Worm (Caenorhabditis elegans): Measurements from ENCODE around the gene irld-1.
A peak's percentile ranks its signal among the peaks of the same experiment; 100 is the strongest.

The irld-1 gene

ce11 chrV:4359127-4359526, 22.6 kb downstream of the irld-1 start:
- TF ChIP-seq mxl-1 (tag; optimal IDR thresholded peaks at IDR 0.05) (no peak), sptf-2 (GFP tag; optimal IDR thresholded peaks at IDR 0.05) (no peak), ceh-79 (tag; optimal IDR thresholded peaks at IDR 0.05) (no peak), Y67H2A.10 (GFP tag; conservative IDR thresholded peaks at IDR 0.05) (no peak), madf-3 (GFP tag; IDR thresholded peaks at IDR 0.05) (no peak), nfya-1 (tag; optimal IDR thresholded peaks at IDR 0.05; ENCODE audit: borderline replicate concordance, insufficient read depth) (no peak), repo-1 (tag; optimal IDR thresholded peaks at IDR 0.05) (no peak), ceh-27 (GFP tag; optimal IDR thresholded peaks at IDR 0.05) (no peak), snpc-3.4 (tag; optimal IDR thresholded peaks at IDR 0.05) (no peak), F23B12.7 (tag; optimal IDR thresholded peaks at IDR 0.05; ENCODE audit: insufficient read depth) (no peak), egl-18 (GFP tag; IDR thresholded peaks at IDR 0.05) (no peak), zfh-2 (GFP tag; conservative IDR thresholded peaks at IDR 0.05) (no peak), let-526 (GFP tag; IDR thresholded peaks at IDR 0.05) (no peak)

DNA sequence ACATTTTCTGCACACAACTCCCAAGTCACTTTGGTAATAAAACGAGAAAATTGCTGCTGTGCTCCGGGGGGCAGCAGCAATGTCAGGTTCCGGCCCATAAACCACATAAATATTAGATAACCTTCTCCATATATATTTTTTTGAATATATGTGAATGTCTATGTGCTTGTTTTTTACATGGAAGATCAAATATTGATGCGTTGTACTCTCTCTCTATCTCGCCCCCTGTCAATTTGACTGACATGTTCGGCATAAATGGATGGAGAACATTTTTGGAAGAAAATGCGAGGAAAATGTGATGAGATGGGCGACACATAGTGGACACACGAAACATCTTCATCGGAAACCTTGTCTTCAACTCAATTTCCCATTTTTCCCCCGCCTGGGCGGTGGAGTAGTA, 23.5 kb downstream of the irld-1 start:
- TF ChIP-seq let-607 (tag; optimal IDR thresholded peaks at IDR 0.05), result peak in 1 of 2 experiments; percentile 62
- TF ChIP-seq nhr-80 (tag; optimal IDR thresholded peaks at IDR 0.05), result peak; percentile 24
- no peak for TF ChIP-seq lsl-1 (GFP tag; optimal IDR thresholded peaks at IDR 0.05)

DNA sequence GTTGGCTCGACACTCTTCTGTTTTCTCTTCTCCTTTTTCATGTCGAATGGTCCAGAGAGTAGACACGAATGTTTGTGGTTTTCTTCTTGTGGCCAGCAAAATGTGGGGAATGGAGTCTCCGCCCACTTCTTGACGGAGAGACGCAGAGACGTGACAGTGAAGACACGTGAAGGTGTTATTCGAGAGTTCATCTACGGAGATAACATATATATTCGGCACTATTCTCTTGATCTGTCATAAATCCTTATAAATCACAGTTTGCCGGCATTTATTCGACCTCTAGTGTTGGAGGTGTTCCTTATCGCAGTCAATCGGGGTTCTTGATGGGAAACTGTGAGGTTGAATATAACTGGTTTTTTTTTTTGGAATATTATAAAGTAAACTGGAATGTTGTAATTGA, 24.9 kb downstream of the irld-1 start, which contains the start of gene F32D1.3:
F32D1.3 (minus strand) TSS at position 65 of the 400 bp plus-strand sequence.
- TF ChIP-seq madf-10 (tag; optimal IDR thresholded peaks at IDR 0.05), result no peak
- TF ChIP-seq nhr-179 (tag; optimal IDR thresholded peaks at IDR 0.05), result no peak
- TF ChIP-seq sea-2 (GFP tag; IDR thresholded peaks at IDR 0.05), result no peak
- no peak for TF ChIP-seq nhr-80 (tag; optimal IDR thresholded peaks at IDR 0.05)
- no peak for TF ChIP-seq F55B11.4 (tag; optimal IDR thresholded peaks at IDR 0.05; ENCODE audit: borderline replicate concordance, insufficient read depth)
- no peak for TF ChIP-seq die-1 (tag; optimal IDR thresholded peaks at IDR 0.05)
- no peak for TF ChIP-seq hlh-26 (GFP tag; conservative IDR thresholded peaks at IDR 0.05)
- no peak for TF ChIP-seq ceh-100 (GFP tag; IDR thresholded peaks at IDR 0.05)
- TF ChIP-seq pbrm-1 (GFP tag; IDR thresholded peaks at IDR 0.05), result no peak
- TF ChIP-seq ceh-40 (GFP tag; IDR thresholded peaks at IDR 0.05), result no peak
- no peak for TF ChIP-seq C17E4.6 (GFP tag; IDR thresholded peaks at IDR 0.05)
- TF ChIP-seq F33H1.4 (GFP tag; IDR thresholded peaks at IDR 0.05), result no peak
- no peak for TF ChIP-seq mcd-1 (GFP tag; IDR thresholded peaks at IDR 0.05)
- no peak for TF ChIP-seq B0035.1 (tag; optimal IDR thresholded peaks at IDR 0.05)
- no peak for TF ChIP-seq efl-1 (GFP tag; optimal IDR thresholded peaks at IDR 0.05)

DNA sequence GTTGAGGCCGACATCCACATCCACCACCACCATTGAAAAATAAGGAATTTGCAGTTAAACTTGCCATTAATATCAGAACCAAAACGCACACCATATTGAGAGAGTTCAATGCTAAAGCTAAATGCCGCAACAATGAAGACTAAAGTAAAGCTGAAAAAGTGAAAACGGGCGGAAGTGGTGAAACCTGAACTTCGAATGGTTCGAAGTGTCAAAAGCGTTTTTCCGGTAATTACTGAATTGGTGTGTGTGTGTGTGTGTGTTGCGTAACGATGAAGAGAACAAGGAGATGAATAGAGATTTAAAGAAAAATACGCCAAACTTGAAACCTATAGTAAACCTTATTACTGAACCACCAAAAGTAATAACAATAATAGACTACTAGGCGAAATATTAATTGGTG, 28.0 kb downstream of the irld-1 start, which contains the start of gene grl-13:
grl-13 (minus strand) TSS at position 101 of the 400 bp plus-strand sequence.
- TF ChIP-seq tbp1 (GFP tag; optimal IDR thresholded peaks at IDR 0.05), result no peak
- no peak for TF ChIP-seq lin-54 (GFP tag; optimal IDR thresholded peaks at IDR 0.05)
- TF ChIP-seq F23B12.7 (tag; optimal IDR thresholded peaks at IDR 0.05; ENCODE audit: insufficient read depth), result no peak
- no peak for TF ChIP-seq ztf-22 (GFP tag; optimal IDR thresholded peaks at IDR 0.05)
- TF ChIP-seq ceh-40 (GFP tag; IDR thresholded peaks at IDR 0.05), result no peak
- no peak for TF ChIP-seq ceh-100 (GFP tag; IDR thresholded peaks at IDR 0.05)
- TF ChIP-seq D2030.7 (GFP tag; IDR thresholded peaks at IDR 0.05), result no peak
- TF ChIP-seq somi-1 (GFP tag; optimal IDR thresholded peaks at IDR 0.05), result no peak
- TF ChIP-seq fkh-3 (tag; optimal IDR thresholded peaks at IDR 0.05), result no peak

Measured in whole organism, young adult.